Worm (Caenorhabditis elegans): ENCODE measurements around the gene hipr-1.

DNA sequence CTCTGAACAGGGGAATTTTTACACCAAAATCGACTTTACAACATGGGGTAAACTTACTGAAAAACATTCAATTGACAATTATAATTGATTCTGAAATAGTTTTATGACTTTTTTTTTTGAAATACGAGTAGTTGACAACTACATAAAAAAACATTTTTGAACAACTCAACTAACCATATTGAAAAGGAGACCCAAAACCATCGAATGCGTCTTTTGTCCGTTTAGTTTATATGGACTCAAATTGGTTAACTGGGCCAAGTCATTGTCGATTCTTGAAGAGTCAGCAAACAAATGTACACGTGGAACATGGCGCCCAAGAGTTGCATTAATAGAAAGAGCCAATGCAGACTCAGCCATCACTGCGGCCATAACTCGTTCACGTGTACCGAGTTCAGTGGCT is 46.5 kb downstream of the hipr-1 start:
- no peak for TF ChIP-seq cog-1 (tag; optimal IDR thresholded peaks at IDR 0.05)
- TF ChIP-seq flt-1 (GFP tag; IDR thresholded peaks at IDR 0.05) = no peak
- TF ChIP-seq ref-1 (GFP tag; conservative IDR thresholded peaks at IDR 0.05) = no peak
- no peak for TF ChIP-seq T22C8.4 (GFP tag; IDR thresholded peaks at IDR 0.05)
- TF ChIP-seq klf-2 (GFP tag; conservative IDR thresholded peaks at IDR 0.05) = no peak
- no peak for TF ChIP-seq tab-1 (GFP tag; IDR thresholded peaks at IDR 0.05)
- TF ChIP-seq ztf-29 (GFP tag; IDR thresholded peaks at IDR 0.05) = no peak
- no peak for TF ChIP-seq ztf-23 (GFP tag; IDR thresholded peaks at IDR 0.05)
- TF ChIP-seq med-1 (GFP tag; optimal IDR thresholded peaks at IDR 0.05; ENCODE audit: insufficient read depth) = no peak
